Fruit fly (Drosophila melanogaster) whole organism, wandering third instar larva: ENCODE results near the gene CG4615.

Experiments
- Abd-B ChIP-seq: fragments of >200 bp; optimal IDR thresholded peaks from 2 replicates; lab custom pipeline; 2017; ENCODE audit warnings: missing biosample characterization, missing genetic modification characterization
- CG32264 ChIP-seq: fragments of 200-800 bp; sonication (Bioruptor generic); optimal IDR thresholded peaks from 2 replicates; lab custom pipeline; 2016; ENCODE audit warnings: missing biosample characterization, missing genetic modification characterization
- CG9705 ChIP-seq: fragments of 200-800 bp; sonication (Bioruptor generic); optimal IDR thresholded peaks from 2 replicates; lab custom pipeline; 2018; ENCODE audit warnings: missing biosample characterization, mild to moderate bottlenecking, missing genetic modification characterization
- CrebA ChIP-seq: fragments of 200-800 bp; sonication (Bioruptor generic); optimal IDR thresholded peaks from 2 replicates; lab custom pipeline; 2016; ENCODE audit warnings: missing biosample characterization, mild to moderate bottlenecking, missing genetic modification characterization, borderline replicate concordance
- Dfd ChIP-seq: fragments of >200 bp; optimal IDR thresholded peaks from 2 replicates; lab custom pipeline; 2017; ENCODE audit warnings: missing biosample characterization, missing genetic modification characterization
- Dif ChIP-seq: fragments of 200-275, 200-300 bp; sonication (Bioruptor generic); optimal IDR thresholded peaks from 2 replicates; lab custom pipeline; 2018; ENCODE audit warnings: missing biosample characterization, missing genetic modification characterization; ENCODE audit not compliant: partially characterized antibody
- GATAd ChIP-seq: sonication (Bioruptor generic); optimal IDR thresholded peaks from 2 replicates; lab custom pipeline; 2016; ENCODE audit warnings: missing biosample characterization, missing genetic modification characterization
- HLH106 ChIP-seq: fragments of 200-800 bp; optimal IDR thresholded peaks from 3 replicates; lab custom pipeline; 2019; ENCODE audit warnings: missing biosample characterization, mild to moderate bottlenecking, missing genetic modification characterization, moderate library complexity
- Hnf4 ChIP-seq: fragments of 200-800 bp; sonication (Bioruptor generic); optimal IDR thresholded peaks from 2 replicates; lab custom pipeline; 2016; ENCODE audit warnings: missing biosample characterization, mild to moderate bottlenecking, missing genetic modification characterization
- Hr78 ChIP-seq: fragments of >200 bp; optimal IDR thresholded peaks from 2 replicates; lab custom pipeline; 2017; ENCODE audit warnings: missing biosample characterization, missing genetic modification characterization
- Hr83 ChIP-seq: fragments of 200-300 bp; sonication (Bioruptor generic); optimal IDR thresholded peaks from 2 replicates; lab custom pipeline; 2016; ENCODE audit warnings: missing biosample characterization, mild to moderate bottlenecking, missing genetic modification characterization, moderate library complexity; ENCODE audit not compliant: poor library complexity, severe bottlenecking
- Jra ChIP-seq: sonication (Bioruptor generic); optimal IDR thresholded peaks from 2 replicates; lab custom pipeline; 2016; ENCODE audit warnings: missing biosample characterization, missing genetic modification characterization
- Mio ChIP-seq: sonication (Bioruptor generic); optimal IDR thresholded peaks from 2 replicates; lab custom pipeline; 2016; ENCODE audit warnings: missing biosample characterization, missing genetic modification characterization
- Myc ChIP-seq: fragments of >200 bp; optimal IDR thresholded peaks from 2 replicates; lab custom pipeline; 2017
- N ChIP-seq: fragments of >200 bp; optimal IDR thresholded peaks from 2 replicates; lab custom pipeline; 2018; ENCODE audit warnings: missing biosample characterization, missing external identifiers, missing genetic modification characterization
- OdsH ChIP-seq: fragments of 200-800 bp; sonication (Bioruptor generic); optimal IDR thresholded peaks from 2 replicates; lab custom pipeline; 2016; ENCODE audit warnings: missing biosample characterization, mild to moderate bottlenecking, missing genetic modification characterization
- Rel ChIP-seq, 2 experiments: fragments of 200-800 bp; sonication (Bioruptor generic) in 1 of 2; optimal IDR thresholded peaks; 2 replicates in 1 of 2; 3 replicates in 1 of 2; lab custom pipeline; 2016 to 2019; ENCODE audit warnings: mild to moderate bottlenecking in 2 of 2, missing biosample characterization in 2 of 2, missing genetic modification characterization in 2 of 2, moderate library complexity in 1 of 2
- Sp1 ChIP-seq: fragments of 200-800 bp; sonication (Bioruptor generic); optimal IDR thresholded peaks from 3 replicates; lab custom pipeline; 2019; ENCODE audit warnings: missing biosample characterization, mild to moderate bottlenecking, missing genetic modification characterization, moderate library complexity
- Vsx2 ChIP-seq: fragments of 200-300, 225-300 bp; sonication (Bioruptor generic); optimal IDR thresholded peaks from 2 replicates; lab custom pipeline; 2018; ENCODE audit warnings: missing biosample characterization, missing genetic modification characterization; ENCODE audit not compliant: partially characterized antibody
- br ChIP-seq: fragments of 200-800 bp; sonication (Bioruptor generic); optimal IDR thresholded peaks from 2 replicates; lab custom pipeline; 2016; ENCODE audit warnings: missing biosample characterization, missing genetic modification characterization
- brk ChIP-seq: fragments of 200-800 bp; sonication (Bioruptor generic); optimal IDR thresholded peaks from 2 replicates; lab custom pipeline; 2016; ENCODE audit warnings: missing biosample characterization, mild to moderate bottlenecking, missing genetic modification characterization
- dl ChIP-seq, 2 experiments: fragments of 175-275, 200-275 bp in 1 of 2; fragments of 200-275 bp in 1 of 2; sonication (Bioruptor generic); optimal IDR thresholded peaks; lab custom pipeline; 2018; ENCODE audit warnings: mild to moderate bottlenecking in 2 of 2, missing biosample characterization in 2 of 2, missing genetic modification characterization in 2 of 2, moderate library complexity in 2 of 2; ENCODE audit not compliant: partially characterized antibody in 2 of 2, insufficient read depth in 1 of 2
- dmrt93B ChIP-seq: fragments of 200-800 bp; sonication (Bioruptor generic); optimal IDR thresholded peaks from 2 replicates; lab custom pipeline; 2018; ENCODE audit warnings: missing biosample characterization, mild to moderate bottlenecking, missing genetic modification characterization
- dsf ChIP-seq: sonication (Bioruptor generic); optimal IDR thresholded peaks from 2 replicates; lab custom pipeline; 2016; ENCODE audit warnings: missing biosample characterization, missing genetic modification characterization, borderline replicate concordance
- ey ChIP-seq: fragments of 200-800 bp; sonication (Bioruptor generic); optimal IDR thresholded peaks from 2 replicates; lab custom pipeline; 2016; ENCODE audit warnings: missing biosample characterization, missing genetic modification characterization
- foxo ChIP-seq, 2 experiments: fragments of 200-800 bp; sonication (Bioruptor generic); optimal IDR thresholded peaks; 2 replicates in 1 of 2; 3 replicates in 1 of 2; lab custom pipeline; 2016 to 2017; ENCODE audit warnings: missing biosample characterization in 2 of 2, missing genetic modification characterization in 2 of 2
- fru ChIP-seq: fragments of 200-800 bp; sonication (Bioruptor generic); optimal IDR thresholded peaks from 3 replicates; lab custom pipeline; 2016; ENCODE audit warnings: missing biosample characterization, mild to moderate bottlenecking, missing genetic modification characterization
- h ChIP-seq: fragments of 200-800 bp; sonication (Bioruptor generic); optimal IDR thresholded peaks from 3 replicates; lab custom pipeline; 2016; ENCODE audit warnings: missing biosample characterization, mild to moderate bottlenecking, missing genetic modification characterization
- jim ChIP-seq: fragments of 175-275, 200-325 bp; sonication (Bioruptor generic); optimal IDR thresholded peaks from 2 replicates; lab custom pipeline; 2016; ENCODE audit warnings: missing biosample characterization, mild to moderate bottlenecking, missing genetic modification characterization
- lola ChIP-seq: fragments of >200 bp; optimal IDR thresholded peaks from 2 replicates; lab custom pipeline; 2017; ENCODE audit warnings: missing biosample characterization, missing genetic modification characterization
- pan ChIP-seq: fragments of >200 bp; optimal IDR thresholded peaks from 2 replicates; lab custom pipeline; 2017
- psq ChIP-seq: fragments of 200-800 bp; sonication (Bioruptor generic); optimal IDR thresholded peaks from 3 replicates; lab custom pipeline; 2017; ENCODE audit warnings: missing biosample characterization, mild to moderate bottlenecking, missing genetic modification characterization, moderate library complexity
- rgr ChIP-seq: fragments of 200-800 bp; sonication (Bioruptor generic); optimal IDR thresholded peaks from 3 replicates; lab custom pipeline; 2016; ENCODE audit warnings: missing biosample characterization, mild to moderate bottlenecking, missing genetic modification characterization
- sage ChIP-seq: fragments of 200-800 bp; sonication (Bioruptor generic); optimal IDR thresholded peaks from 2 replicates; lab custom pipeline; 2016; ENCODE audit warnings: missing biosample characterization, mild to moderate bottlenecking, missing genetic modification characterization
- sv ChIP-seq: fragments of 200-800 bp; sonication (Bioruptor generic); optimal IDR thresholded peaks from 3 replicates; lab custom pipeline; 2016; ENCODE audit warnings: missing biosample characterization, missing genetic modification characterization
- tai ChIP-seq: sonication (Bioruptor generic); optimal IDR thresholded peaks from 2 replicates; lab custom pipeline; 2016; ENCODE audit warnings: missing biosample characterization, missing genetic modification characterization
- usp ChIP-seq: fragments of >200 bp; optimal IDR thresholded peaks from 2 replicates; lab custom pipeline; 2017; ENCODE audit warnings: missing biosample characterization, missing genetic modification characterization
- woc ChIP-seq: sonication (Bioruptor generic); optimal IDR thresholded peaks from 2 replicates; lab custom pipeline; 2016; ENCODE audit warnings: missing biosample characterization, mild to moderate bottlenecking, missing genetic modification characterization

Gene CG4615

DNA sequence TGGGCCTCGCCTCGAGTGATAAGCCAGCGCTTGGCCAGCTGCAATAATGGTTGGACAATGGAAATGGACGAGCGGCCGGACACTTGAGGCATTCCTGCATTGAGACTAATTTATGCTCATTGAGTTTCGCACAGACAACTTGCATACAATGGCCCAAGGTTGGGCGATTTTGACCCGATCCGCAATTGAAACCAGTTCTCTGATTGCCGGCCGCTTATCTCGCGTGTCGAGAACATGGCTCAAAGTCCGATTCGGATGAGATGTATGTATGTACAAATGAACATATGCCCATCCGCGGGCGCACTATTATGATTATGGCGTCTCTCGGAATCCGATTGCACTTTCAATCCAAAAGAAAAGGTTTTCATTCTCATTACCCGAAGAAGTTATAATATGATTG is 1.4 kb downstream of the CG4615 start:
- TF ChIP-seq woc (GFP tag; lab: Kevin White, UChicago) (no peak), dl (GFP tag; optimal IDR thresholded peaks at IDR 0.05; lab: Kevin White, UChicago; ENCODE audit: insufficient read depth in 1 of 2, partially characterized antibody in 2 of 2) (no peak), usp (GFP tag; lab: Kevin White, UChicago) (no peak), Mio (GFP tag; lab: Kevin White, UChicago) (no peak), N (GFP tag; lab: Kevin White, UChicago) (no peak), lola (GFP tag; lab: Kevin White, UChicago) (no peak), HLH106 (no peak), OdsH (no peak), CG9705 (GFP tag; lab: Kevin White, UChicago) (no peak), Myc (lab: Kevin White, UChicago) (no peak), Dfd (no peak), fru (GFP tag; lab: Kevin White, UChicago) (no peak), Hnf4 (GFP tag; lab: Kevin White, UChicago) (no peak), sv (no peak), foxo (GFP tag; optimal IDR thresholded peaks at IDR 0.05; lab: Kevin White, UChicago) (no peak), brk (GFP tag; lab: Kevin White, UChicago) (no peak)

DNA sequence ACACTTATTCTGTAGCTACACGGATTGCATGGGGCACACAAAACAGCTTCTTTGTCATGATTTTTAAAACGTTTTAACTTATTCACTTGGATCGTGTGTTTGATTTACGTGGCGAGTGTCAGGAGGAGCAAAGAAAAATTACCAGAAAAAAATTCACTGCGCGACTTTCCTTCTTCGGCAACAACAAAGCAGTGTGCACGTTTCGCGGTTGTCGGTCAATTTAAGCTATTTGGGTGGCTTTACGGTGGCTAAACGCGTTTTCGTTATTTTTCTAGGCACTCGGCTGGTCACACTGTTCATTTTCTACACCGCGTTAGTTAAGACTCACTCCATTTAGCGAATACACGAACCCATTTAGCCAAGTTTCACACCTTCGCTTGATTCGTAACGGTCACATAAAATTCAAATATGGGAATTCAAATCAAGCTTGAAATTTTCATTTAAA is 4.2 kb downstream of the CG4615 start, which contains the start of gene Sxl:
Gene Sxl (minus strand): TSS at position 195 of the 445 bp plus-strand sequence.
- no peak for TF ChIP-seq sage
- TF ChIP-seq Hnf4 (GFP tag; lab: Kevin White, UChicago) = no peak
- TF ChIP-seq Hr78 = no peak
- no peak for TF ChIP-seq sv
- no peak for TF ChIP-seq Hr83 (GFP tag; lab: Kevin White, UChicago)
- no peak for TF ChIP-seq psq
- TF ChIP-seq Dfd = no peak
- TF ChIP-seq CG9705 (GFP tag; lab: Kevin White, UChicago) = no peak
- no peak for TF ChIP-seq dmrt93B (GFP tag; lab: Kevin White, UChicago)
- no peak for TF ChIP-seq CG32264
- TF ChIP-seq Rel (GFP tag; optimal IDR thresholded peaks at IDR 0.05; lab: Kevin White, UChicago) = no peak
- TF ChIP-seq Rel (tag; optimal IDR thresholded peaks at IDR 0.05; lab: Kevin White, UChicago) = peak; percentile 87
- TF ChIP-seq ey = no peak
- TF ChIP-seq jim (GFP tag; lab: Kevin White, UChicago) = no peak
- no peak for TF ChIP-seq N (GFP tag; lab: Kevin White, UChicago)
- peak; percentile 29 for TF ChIP-seq br (GFP tag; lab: Kevin White, UChicago)
- TF ChIP-seq GATAd (GFP tag; lab: Kevin White, UChicago) = no peak
- TF ChIP-seq usp (GFP tag; lab: Kevin White, UChicago) = no peak
- no peak for TF ChIP-seq OdsH
- TF ChIP-seq Vsx2 (GFP tag; lab: Kevin White, UChicago) = no peak
- peak; percentile 18 for TF ChIP-seq Sp1 (GFP tag; lab: Kevin White, UChicago)
- TF ChIP-seq dl (GFP tag; optimal IDR thresholded peaks at IDR 0.05; lab: Kevin White, UChicago; ENCODE audit: insufficient read depth in 1 of 2, partially characterized antibody in 2 of 2) = no peak
- TF ChIP-seq Jra (GFP tag; lab: Kevin White, UChicago) = no peak
- TF ChIP-seq brk (GFP tag; lab: Kevin White, UChicago) = no peak
- TF ChIP-seq foxo (GFP tag; optimal IDR thresholded peaks at IDR 0.05; lab: Kevin White, UChicago) = peak in 1 of 2 experiments; percentile 46
- TF ChIP-seq Dif (GFP tag; lab: Kevin White, UChicago) = no peak
- TF ChIP-seq pan (lab: Kevin White, UChicago) = no peak
- TF ChIP-seq lola (GFP tag; lab: Kevin White, UChicago) = no peak
- no peak for TF ChIP-seq woc (GFP tag; lab: Kevin White, UChicago)
- no peak for TF ChIP-seq tai (GFP tag; lab: Kevin White, UChicago)
- TF ChIP-seq CrebA (GFP tag; lab: Kevin White, UChicago) = no peak
- TF ChIP-seq Mio (GFP tag; lab: Kevin White, UChicago) = no peak
- TF ChIP-seq h (GFP tag; lab: Kevin White, UChicago) = peak; percentile 33
- TF ChIP-seq HLH106 = no peak
- no peak for TF ChIP-seq dsf (GFP tag; lab: Kevin White, UChicago)
- no peak for TF ChIP-seq Abd-B (GFP tag; lab: Kevin White, UChicago)
- TF ChIP-seq fru (GFP tag; lab: Kevin White, UChicago) = no peak
- peak; percentile 4 for TF ChIP-seq Myc (lab: Kevin White, UChicago)
- peak; percentile 10 for TF ChIP-seq rgr (GFP tag; lab: Kevin White, UChicago)
- TF ChIP-seq, all 38 proteins: peak for 7
